Worm (Caenorhabditis elegans): ENCODE data around the gene nlf-1.

DNA sequence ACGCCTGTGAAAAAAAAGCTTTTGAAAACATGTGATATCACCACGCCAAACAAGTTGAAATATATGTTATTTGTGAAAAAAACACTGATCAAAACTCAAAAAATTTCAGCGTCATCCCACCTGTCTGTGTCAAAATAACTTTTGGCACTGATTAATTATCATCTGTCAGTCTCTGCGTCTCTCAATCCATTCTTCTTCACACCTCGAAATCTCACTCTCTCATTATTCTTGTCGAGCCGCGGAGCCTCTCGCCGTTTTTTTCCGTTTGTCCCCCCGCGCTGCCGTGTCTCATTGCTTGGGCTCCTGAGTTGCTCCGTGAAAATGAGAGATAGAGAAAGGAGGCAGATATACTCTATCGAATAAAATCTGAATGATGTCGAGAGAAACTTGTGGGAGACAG is 33.7 kb upstream of the nlf-1 start:
- TF ChIP-seq hsf-1 (GFP tag; IDR thresholded peaks at IDR 0.05) (no peak), ama-1 (optimal IDR thresholded peaks at IDR 0.05) (no peak), ama-1 (GFP tag; optimal IDR thresholded peaks at IDR 0.05) (no peak), F33H1.4 (GFP tag; IDR thresholded peaks at IDR 0.05) (no peak), attf-5 (GFP tag; optimal IDR thresholded peaks at IDR 0.05) (no peak), him-1 (tag; optimal IDR thresholded peaks at IDR 0.05) (no peak), ceh-58 (GFP tag; IDR thresholded peaks at IDR 0.05) (no peak), athp-1 (tag; optimal IDR thresholded peaks at IDR 0.05) (no peak), tbx-9 (tag; optimal IDR thresholded peaks at IDR 0.05; ENCODE audit: borderline replicate concordance) (no peak)

All from whole organism, young adult.